Fruit fly (Drosophila melanogaster) ovary, adult (tissue): Measurements from ENCODE around the gene CG42395.
A peak's percentile ranks its signal among the peaks of the same experiment; 100 is the strongest.

ENCODE experiments used
- CG17801 ChIP-seq: fragments of 200-800 bp; optimal IDR thresholded peaks from 2 replicates; lab custom pipeline; 2019; ENCODE audit warnings: missing biosample characterization, mild to moderate bottlenecking, missing genetic modification characterization, moderate library complexity; ENCODE audit not compliant: partially characterized antibody

CG42395 gene

dm6 chrX:9576147-9576503, at the start of gene CG42395:
TSS of gene CG42395 (minus strand) at chrX:9576247.
- TF ChIP-seq CG17801 (GFP tag; lab: Kevin White, UChicago): no peak

DNA sequence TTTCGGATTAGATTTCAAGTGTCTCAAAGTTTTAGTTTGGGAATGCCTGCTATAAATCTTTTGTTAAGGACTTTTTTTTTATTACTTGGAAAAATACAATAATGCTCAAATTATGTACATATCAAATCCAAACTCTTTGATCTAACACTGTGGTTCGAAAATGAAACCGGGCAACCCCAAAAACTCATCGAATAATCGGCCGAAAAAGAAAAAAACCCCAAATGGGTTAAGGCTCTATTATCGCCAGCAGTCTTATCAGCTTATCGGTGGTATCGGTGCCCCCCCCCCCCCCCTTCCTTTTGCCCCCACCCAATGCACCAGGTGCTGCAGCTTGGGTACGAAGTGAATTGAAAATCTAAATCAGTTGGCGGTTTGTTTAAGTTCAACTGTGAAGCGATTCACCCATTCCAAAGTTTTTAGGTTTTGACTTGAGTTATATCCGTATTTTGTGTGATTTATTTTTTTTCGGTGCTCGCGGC, 41.6 kb upstream of the CG42395 start:
- TF ChIP-seq CG17801 (GFP tag; lab: Kevin White, UChicago): no peak

DNA sequence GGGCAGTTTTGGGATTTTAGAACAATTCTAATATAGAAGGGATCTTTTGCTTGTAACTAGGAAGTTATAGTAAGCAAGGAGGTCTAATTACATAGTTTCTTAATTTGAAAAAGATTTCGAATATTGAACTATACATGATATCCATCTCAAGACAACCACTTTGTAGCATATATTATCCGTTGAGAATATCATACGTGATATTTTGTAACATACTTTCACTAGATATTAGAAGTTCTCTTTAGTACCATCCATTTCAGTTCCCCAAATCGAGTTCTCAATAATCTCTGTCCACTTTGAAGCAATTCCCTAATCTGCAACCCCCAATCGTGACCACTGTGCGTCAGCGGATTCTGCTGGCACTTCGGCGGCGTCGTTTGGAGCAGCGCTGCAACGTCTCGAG, 39.4 kb upstream of the CG42395 start:
- TF ChIP-seq CG17801 (GFP tag; lab: Kevin White, UChicago): peak; percentile 46

dm6 chrX:9608727-9609419, 32.8 kb upstream of the CG42395 start, which contains the start of the genes LysRS and Hecw:
TSS of gene LysRS (minus strand) at chrX:9608884.
TSS of gene Hecw (plus strand) at chrX:9608946.
- peak; percentile 10 for TF ChIP-seq CG17801 (GFP tag; lab: Kevin White, UChicago)

- TF ChIP-seq CG17801 (GFP tag; lab: Kevin White, UChicago): peak; percentile 51
Measured at dm6 chrX:9605783-9606182, 29.7 kb upstream of the CG42395 start, which contains the start of gene Lst8. TSS of gene Lst8 (minus strand) at chrX:9605969.

- peak; percentile 50 for TF ChIP-seq CG17801 (GFP tag; lab: Kevin White, UChicago)
Measured at dm6 chrX:9600818-9601732, 25.0 kb upstream of the CG42395 start, which contains the start of gene Gga. TSS of gene Gga (plus strand) at chrX:9601030.

- no peak for TF ChIP-seq CG17801 (GFP tag; lab: Kevin White, UChicago)
Measured at dm6 chrX:9600083-9600817, 24.2 kb upstream of the CG42395 start.

DNA sequence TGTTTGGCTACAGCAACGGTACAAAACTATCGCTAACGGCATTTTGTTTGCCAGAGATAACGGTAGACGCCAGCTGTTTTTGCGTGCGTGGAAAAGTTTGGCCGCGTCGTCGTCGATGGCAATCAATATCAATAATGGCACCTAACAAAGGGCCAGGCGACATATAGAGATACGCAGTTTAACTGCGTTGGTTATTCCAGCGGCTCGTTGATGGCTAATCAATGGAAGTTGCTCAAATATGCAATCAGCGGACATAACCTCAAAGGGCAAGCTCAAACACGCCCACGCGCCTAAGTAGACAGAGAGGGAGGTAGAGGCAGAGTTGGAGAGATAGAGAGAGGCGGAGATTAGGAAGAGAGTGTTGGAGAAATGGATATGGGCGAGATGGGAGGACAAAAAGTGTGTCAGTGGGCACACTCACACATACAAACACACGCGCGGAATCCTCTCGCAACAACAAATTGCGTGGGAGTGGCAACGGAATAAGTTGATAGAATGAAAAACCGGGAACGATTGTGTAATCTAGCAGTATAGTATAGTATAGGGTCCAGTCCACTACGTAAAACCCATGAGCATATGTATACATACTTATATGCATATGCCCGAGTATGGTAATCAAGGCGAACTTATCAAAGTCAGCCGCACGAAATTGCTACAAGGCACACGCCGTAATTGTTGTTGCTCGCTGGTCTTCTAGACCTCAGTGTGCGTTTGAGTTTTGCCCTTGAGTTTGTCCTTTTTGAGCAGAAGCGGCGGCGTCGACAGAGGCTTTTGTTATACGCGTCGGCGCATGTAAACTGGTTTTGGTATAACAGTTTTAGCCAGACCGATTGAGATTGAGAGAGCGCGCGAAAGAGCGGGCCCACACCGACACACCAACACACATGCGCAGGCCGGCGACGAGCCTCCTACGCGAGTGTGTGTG, 23.4 kb upstream of the CG42395 start:
- no peak for TF ChIP-seq CG17801 (GFP tag; lab: Kevin White, UChicago)

DNA sequence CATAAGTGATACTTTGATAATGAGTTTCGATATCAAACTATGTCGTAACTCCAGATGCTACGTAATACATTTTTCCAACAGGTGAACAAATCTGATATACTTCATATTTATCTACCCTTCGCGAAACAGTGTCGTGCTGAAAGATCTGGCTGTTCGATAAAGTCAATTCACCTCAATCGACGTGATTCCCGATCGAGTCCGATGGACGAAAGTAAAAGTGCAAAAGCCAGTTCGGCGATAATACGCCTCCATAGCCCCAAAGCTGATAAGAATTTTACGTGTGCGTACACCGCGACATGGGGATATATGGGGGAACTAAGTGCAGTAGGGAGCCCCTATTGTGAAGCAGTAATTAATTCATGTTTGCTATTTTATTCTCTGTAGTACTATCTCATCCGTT, 22.1 kb upstream of the CG42395 start:
- no peak for TF ChIP-seq CG17801 (GFP tag; lab: Kevin White, UChicago)

- TF ChIP-seq CG17801 (GFP tag; lab: Kevin White, UChicago): no peak
Measured at dm6 chrX:9595312-9595931, 19.4 kb upstream of the CG42395 start.

DNA sequence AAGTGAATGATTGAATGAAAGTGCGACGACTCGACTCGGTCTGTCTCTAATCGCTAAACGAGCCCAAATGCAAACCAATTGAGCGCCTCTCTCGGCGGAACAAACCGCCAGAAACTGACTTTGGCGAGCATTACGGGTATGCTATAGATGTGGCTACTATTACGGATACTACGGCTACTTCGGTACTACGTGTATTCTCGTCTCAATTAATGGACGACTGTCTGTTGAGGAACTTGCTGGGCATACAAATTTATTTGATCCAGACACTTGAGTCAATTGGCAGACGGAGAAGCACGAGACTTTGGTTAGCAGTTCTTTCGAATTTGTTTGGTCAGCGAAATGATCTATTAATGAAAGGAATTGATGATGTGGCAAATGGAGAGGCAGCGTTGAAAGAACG, 18.4 kb upstream of the CG42395 start:
- TF ChIP-seq CG17801 (GFP tag; lab: Kevin White, UChicago): no peak

DNA sequence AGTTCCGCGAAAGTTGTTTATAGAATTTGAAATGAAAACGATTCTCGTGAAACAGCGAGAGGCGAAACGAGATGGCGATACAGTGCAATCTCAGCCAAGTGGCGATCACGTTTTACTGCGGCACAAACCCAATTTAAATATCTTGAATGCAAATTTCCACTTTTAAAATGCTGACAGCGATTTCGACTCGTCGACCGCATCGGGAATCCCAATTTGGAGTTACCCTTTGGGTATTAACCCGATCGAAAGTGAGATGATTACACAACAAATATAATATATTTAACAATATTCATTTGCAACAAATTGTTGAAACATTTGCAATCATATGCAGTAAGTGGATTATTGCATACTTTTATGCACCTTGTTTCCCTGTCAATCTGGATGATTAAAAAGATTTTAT, 14.5 kb upstream of the CG42395 start:
- TF ChIP-seq CG17801 (GFP tag; lab: Kevin White, UChicago): no peak

dm6 chrX:9589928-9590327, 13.9 kb upstream of the CG42395 start:
- TF ChIP-seq CG17801 (GFP tag; lab: Kevin White, UChicago): peak; percentile 94
